Fruit fly (Drosophila melanogaster) whole organism, pupa: Measurements from ENCODE around the gene CG3808.

ENCODE experiments used
- CG10348 ChIP-seq: fragments of 200-800 bp; sonication (Bioruptor generic); IDR thresholded peaks from 2 replicates; pipeline ENCODE4 v1.3.6; 2022; ENCODE audit warnings: missing biosample characterization, missing genetic modification characterization
- CG12605 ChIP-seq: fragments of 200-800 bp; sonication (Bioruptor generic); IDR thresholded peaks from 2 replicates; pipeline ENCODE4 v1.3.6; 2022; ENCODE audit warnings: missing biosample characterization, missing genetic modification characterization
- CG13204 ChIP-seq: fragments of 200-800 bp; sonication (Bioruptor generic); optimal IDR thresholded peaks from 2 replicates; lab custom pipeline; 2018; ENCODE audit warnings: missing biosample characterization, mild to moderate bottlenecking, missing genetic modification characterization, moderate library complexity
- CG14655 ChIP-seq: fragments of 200-800 bp; sonication (Bioruptor generic); optimal IDR thresholded peaks from 3 replicates; lab custom pipeline; 2017; ENCODE audit warnings: mild to moderate bottlenecking, missing biosample characterization, missing genetic modification reagents, missing genetic modification characterization
- CG15710 ChIP-seq: fragments of 200-800 bp; sonication (Bioruptor generic); optimal IDR thresholded peaks from 2 replicates; lab custom pipeline; 2018; ENCODE audit warnings: missing biosample characterization, mild to moderate bottlenecking, missing genetic modification characterization, moderate library complexity
- CG17806 ChIP-seq: fragments of 200-800 bp; sonication (Bioruptor generic); optimal IDR thresholded peaks from 2 replicates; lab custom pipeline; 2018; ENCODE audit warnings: missing biosample characterization, mild to moderate bottlenecking, missing genetic modification characterization, moderate library complexity
- CG32121 ChIP-seq: fragments of 200-800 bp; sonication (Bioruptor generic); IDR thresholded peaks from 2 replicates; pipeline ENCODE4 v1.3.6; 2022; ENCODE audit warnings: missing biosample characterization, missing genetic modification characterization
- CG34367 ChIP-seq: fragments of 200-800 bp; sonication (Bioruptor generic); optimal IDR thresholded peaks from 2 replicates; lab custom pipeline; 2018; ENCODE audit warnings: missing biosample characterization, mild to moderate bottlenecking, missing genetic modification characterization
- CG4496 ChIP-seq: fragments of 200-800 bp; sonication (Bioruptor generic); IDR thresholded peaks from 3 replicates; pipeline ENCODE4 v1.3.6; 2022; ENCODE audit warnings: missing biosample characterization, missing genetic modification characterization
- CG8159 ChIP-seq: fragments of 200-800 bp; sonication (Bioruptor generic); optimal IDR thresholded peaks from 3 replicates; lab custom pipeline; 2018; ENCODE audit warnings: missing biosample characterization, mild to moderate bottlenecking, missing genetic modification characterization, moderate library complexity
- CG8301 ChIP-seq: fragments of 200-800 bp; sonication (Bioruptor generic); optimal IDR thresholded peaks from 2 replicates; lab custom pipeline; 2018; ENCODE audit warnings: missing biosample characterization, mild to moderate bottlenecking, missing genetic modification characterization
- D1 ChIP-seq: fragments of 200-800 bp; sonication (Bioruptor generic); optimal IDR thresholded peaks from 2 replicates; lab custom pipeline; 2018; ENCODE audit warnings: missing biosample characterization, mild to moderate bottlenecking, missing genetic modification characterization, moderate library complexity
- EcR ChIP-seq: fragments of 200-800 bp; sonication (Bioruptor generic); optimal IDR thresholded peaks from 3 replicates; lab custom pipeline; 2019; ENCODE audit warnings: missing biosample characterization, missing genetic modification characterization, mild to moderate bottlenecking, moderate library complexity, missing genetic modification reagents
- Ets98B ChIP-seq: fragments of 200-800 bp; sonication (Bioruptor generic); IDR thresholded peaks from 2 replicates; pipeline ENCODE4 v1.3.6; 2022; ENCODE audit warnings: missing biosample characterization, missing genetic modification characterization
- Pif1A ChIP-seq: fragments of 200-800 bp; sonication (Bioruptor generic); optimal IDR thresholded peaks from 3 replicates; lab custom pipeline; 2016; ENCODE audit warnings: missing biosample characterization, missing genetic modification characterization
- Pif1B ChIP-seq: fragments of 200-800 bp; sonication (Bioruptor generic); optimal IDR thresholded peaks from 3 replicates; lab custom pipeline; 2016; ENCODE audit warnings: missing biosample characterization, missing genetic modification characterization
- Snoo ChIP-seq: fragments of 200-800 bp; sonication (Bioruptor generic); optimal IDR thresholded peaks from 3 replicates; lab custom pipeline; 2017; ENCODE audit warnings: missing biosample characterization, mild to moderate bottlenecking, missing genetic modification characterization, inconsistent platforms
- fd96Ca ChIP-seq: fragments of 200-800 bp; sonication (Bioruptor generic); IDR thresholded peaks from 3 replicates; pipeline ENCODE4 v1.3.6; 2022; ENCODE audit warnings: missing biosample characterization, missing genetic modification characterization
- gl ChIP-seq: fragments of 200-800 bp; sonication (Bioruptor generic); optimal IDR thresholded peaks from 2 replicates; lab custom pipeline; 2018; ENCODE audit warnings: missing biosample characterization, mild to moderate bottlenecking, missing genetic modification characterization
- rn ChIP-seq: fragments of 200-800 bp; sonication (Bioruptor generic); IDR thresholded peaks from 2 replicates; pipeline ENCODE4 v1.3.6; 2022; ENCODE audit warnings: missing biosample characterization, missing genetic modification characterization

The CG3808 gene

DNA sequence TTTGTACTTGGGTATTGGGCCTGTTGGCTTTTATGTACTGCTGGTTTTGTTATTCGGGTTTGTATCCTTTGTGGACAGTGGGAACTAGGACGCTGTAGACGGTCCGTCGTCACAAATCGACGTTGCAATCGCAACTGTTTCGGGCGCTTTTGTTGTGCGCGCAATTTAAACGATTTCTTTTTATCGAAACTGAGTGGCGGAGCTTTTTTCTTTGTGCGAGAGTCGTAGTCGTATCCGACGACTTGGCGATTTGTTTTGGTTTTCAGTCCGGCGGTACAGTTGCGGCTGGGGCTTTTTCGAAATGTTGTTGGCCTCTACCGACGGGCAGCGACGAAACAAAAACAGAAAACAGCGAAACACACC lies 4.8 kb downstream of the CG3808 start:
- TF ChIP-seq Ets98B (GFP tag; lab: Robert Waterston, UW) (no peak; the same call in 1 of the 2 replicates), Snoo (tag; lab: Kevin White, UChicago) (no peak), CG13204 (GFP tag; lab: Kevin White, UChicago) (peak; percentile 29), rn (GFP tag; lab: Robert Waterston, UW) (no peak), CG14655 (no peak), EcR (peak; percentile 87), CG4496 (peak; percentile 32; the same call in 1 of the 3 replicates)

dm6 chr3L:18994505-18994969 lies 5.9 kb downstream of the CG3808 start:
- TF ChIP-seq CG34367 (tag; lab: Kevin White, UChicago) (no peak), fd96Ca (GFP tag; lab: Robert Waterston, UW) (no peak), EcR (peak; percentile 39), Pif1A (GFP tag; lab: Kevin White, UChicago) (no peak), CG8301 (tag; lab: Kevin White, UChicago) (no peak), Pif1B (no peak)

DNA sequence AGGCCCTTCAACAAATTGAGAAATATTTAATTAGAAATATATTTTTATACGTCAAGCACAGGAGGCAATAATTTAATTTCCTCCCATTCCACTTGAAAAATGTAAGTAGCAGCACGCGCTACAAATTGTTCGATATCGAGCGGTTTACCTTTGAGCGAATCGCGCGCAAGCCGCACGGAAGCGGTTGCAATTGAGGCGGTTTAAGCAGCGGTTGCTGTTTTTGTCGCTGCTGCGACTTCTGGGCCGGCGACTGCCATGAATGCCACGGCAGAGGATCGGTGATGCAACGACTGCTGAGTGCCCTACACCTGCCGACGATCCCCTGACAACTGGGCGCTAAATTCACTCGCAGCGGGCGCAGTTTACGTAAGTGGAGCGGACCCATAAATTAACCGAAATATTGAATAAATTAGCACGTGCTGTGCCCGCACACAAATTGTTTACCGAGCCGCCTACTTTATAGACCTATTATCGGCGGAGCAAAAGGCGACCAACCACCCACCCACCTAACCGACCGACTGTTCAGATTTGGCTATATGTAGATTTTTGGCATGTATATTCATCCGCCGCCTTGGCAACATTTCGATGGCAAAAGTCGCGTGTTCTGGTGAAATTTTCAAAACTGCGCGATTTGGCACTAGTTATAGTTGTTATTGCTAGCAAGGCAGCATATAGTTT lies 6.7 kb downstream of the CG3808 start:
- no peak for TF ChIP-seq CG8159 (tag; lab: Kevin White, UChicago)
- TF ChIP-seq fd96Ca (GFP tag; lab: Robert Waterston, UW): no peak; the same call in 2 of the 3 replicates
- TF ChIP-seq Snoo (tag; lab: Kevin White, UChicago): no peak
- peak; percentile 38; the same call in 1 of the 3 replicates for TF ChIP-seq CG4496
- no peak for TF ChIP-seq CG14655
- no peak for TF ChIP-seq D1
- TF ChIP-seq gl (tag; lab: Kevin White, UChicago): no peak
- TF ChIP-seq CG13204 (GFP tag; lab: Kevin White, UChicago): no peak
- no peak for TF ChIP-seq CG10348 (GFP tag; lab: Robert Waterston, UW)
- no peak for TF ChIP-seq CG15710 (tag; lab: Kevin White, UChicago)
- TF ChIP-seq EcR: no peak
- no peak for TF ChIP-seq CG8301 (tag; lab: Kevin White, UChicago)
- TF ChIP-seq CG32121 (GFP tag; lab: Robert Waterston, UW): 0 out of 2 replicates have a peak, but pooled peaks have one; percentile 20
- no peak for TF ChIP-seq Ets98B (GFP tag; lab: Robert Waterston, UW)
- no peak for TF ChIP-seq CG34367 (tag; lab: Kevin White, UChicago)
- no peak for TF ChIP-seq rn (GFP tag; lab: Robert Waterston, UW)
- no peak for TF ChIP-seq CG12605 (GFP tag; lab: Robert Waterston, UW)

dm6 chr3L:18992820-18993219 lies 7.6 kb downstream of the CG3808 start:
- TF ChIP-seq Ets98B (GFP tag; lab: Robert Waterston, UW): no peak
- TF ChIP-seq CG15710 (tag; lab: Kevin White, UChicago): no peak
- no peak for TF ChIP-seq CG34367 (tag; lab: Kevin White, UChicago)
- TF ChIP-seq CG17806 (tag; lab: Kevin White, UChicago): no peak
- no peak for TF ChIP-seq CG10348 (GFP tag; lab: Robert Waterston, UW)
- no peak for TF ChIP-seq Pif1B
- 0 out of 3 replicates have a peak, but pooled peaks have one; percentile 42 for TF ChIP-seq CG4496

dm6 chr3L:18989611-18990010 lies 10.8 kb downstream of the CG3808 start, which contains the start of gene CG34256:
Gene CG34256, minus strand, starts transcription at chr3L:18989815.
- no peak for TF ChIP-seq CG8301 (tag; lab: Kevin White, UChicago)
- TF ChIP-seq EcR: no peak
- no peak for TF ChIP-seq CG32121 (GFP tag; lab: Robert Waterston, UW)
- no peak for TF ChIP-seq CG14655
- TF ChIP-seq, all 21 proteins: peak for 0

dm6 chr3L:18988055-18988819 lies 12.2 kb downstream of the CG3808 start, which contains the start of gene CG11619:
Gene CG11619, minus strand, starts transcription at chr3L:18988323.
- TF ChIP-seq CG4496: no peak
- TF ChIP-seq, all 21 proteins: peak for 0

dm6 chr3L:18984661-18985060 lies 15.7 kb downstream of the CG3808 start, which contains the start of gene CG14075:
Gene CG14075, plus strand, starts transcription at chr3L:18984961.
- TF ChIP-seq CG8301 (tag; lab: Kevin White, UChicago): no peak
- TF ChIP-seq Snoo (tag; lab: Kevin White, UChicago): no peak
- TF ChIP-seq, all 21 proteins: peak for 0
